Worm (Caenorhabditis elegans) whole organism, L3 larva: ENCODE measurements around the gene srg-57.

Source experiments
- R02D3.7 ChIP-seq: fragments of 150-350 bp; optimal IDR thresholded peaks from 2 replicates; lab custom pipeline; 2014; ENCODE audit warnings: missing biosample characterization, missing genetic modification characterization
- aly-2 ChIP-seq: fragments of 150-350 bp; optimal IDR thresholded peaks from 2 replicates; lab custom pipeline; 2014; ENCODE audit warnings: missing biosample characterization, missing genetic modification characterization
- ceh-16 ChIP-seq: sonication (generic microtip); optimal IDR thresholded peaks from 2 replicates; lab custom pipeline; 2017; ENCODE audit warnings: missing biosample characterization, missing genetic modification characterization
- ceh-28 ChIP-seq: fragments of 150-350 bp; optimal IDR thresholded peaks from 2 replicates; lab custom pipeline; 2014; ENCODE audit warnings: missing biosample characterization, missing genetic modification reagents, missing genetic modification characterization
- ceh-82 ChIP-seq: fragments of 150-350 bp; optimal IDR thresholded peaks from 2 replicates; lab custom pipeline; 2014; ENCODE audit warnings: missing biosample characterization, missing genetic modification characterization
- ceh-9 ChIP-seq: sonication (generic microtip); optimal IDR thresholded peaks from 2 replicates; lab custom pipeline; 2018; ENCODE audit warnings: missing biosample characterization, missing genetic modification characterization
- daf-12 ChIP-seq: fragments of 150-350 bp; optimal IDR thresholded peaks from 2 replicates; lab custom pipeline; 2014; ENCODE audit warnings: missing biosample characterization, missing genetic modification reagents, missing genetic modification characterization
- egl-27 ChIP-seq: sonication (generic microtip); optimal IDR thresholded peaks from 4 replicates; lab custom pipeline; 2017; ENCODE audit warnings: missing biosample characterization, missing genetic modification reagents, missing genetic modification characterization
- egl-5 ChIP-seq: fragments of 150-350 bp; optimal IDR thresholded peaks from 2 replicates; lab custom pipeline; 2017; ENCODE audit warnings: missing biosample characterization, missing genetic modification reagents, missing genetic modification characterization, inconsistent platforms
- elt-3 ChIP-seq, 3 experiments: fragments of 150-350 bp in 1 of 3; sonication (generic microtip) in 2 of 3; optimal IDR thresholded peaks; 2 replicates in 2 of 3; 4 replicates in 1 of 3; lab custom pipeline; 2014 to 2017; ENCODE audit warnings: missing biosample characterization in 3 of 3, missing genetic modification characterization in 3 of 3
- eor-1 ChIP-seq, 2 experiments: fragments of 150-350 bp; optimal IDR thresholded peaks; 2 replicates each; lab custom pipeline; 2014 to 2018; ENCODE audit warnings: missing biosample characterization in 2 of 2, missing genetic modification characterization in 2 of 2
- fkh-10 ChIP-seq: sonication (generic microtip); optimal IDR thresholded peaks from 2 replicates; lab custom pipeline; 2017; ENCODE audit warnings: missing biosample characterization, missing genetic modification reagents, missing genetic modification characterization
- fkh-2 ChIP-seq: fragments of 150-350 bp; optimal IDR thresholded peaks from 2 replicates; lab custom pipeline; 2014; ENCODE audit warnings: missing biosample characterization, missing genetic modification reagents, missing genetic modification characterization
- fos-1 ChIP-seq: fragments of 150-350 bp; optimal IDR thresholded peaks from 2 replicates; lab custom pipeline; 2014; ENCODE audit warnings: missing biosample characterization, missing genetic modification characterization
- hmg-11 ChIP-seq: sonication (generic microtip); optimal IDR thresholded peaks from 2 replicates; lab custom pipeline; 2016; ENCODE audit warnings: missing genetic modification characterization, missing compliant biosample characterization
- jun-1 ChIP-seq: fragments of 150-350 bp; optimal IDR thresholded peaks from 2 replicates; lab custom pipeline; 2014; ENCODE audit warnings: missing biosample characterization, missing genetic modification reagents, missing genetic modification characterization
- lin-15B ChIP-seq: fragments of 150-350 bp; optimal IDR thresholded peaks from 2 replicates; lab custom pipeline; 2014; ENCODE audit warnings: missing biosample characterization, missing genetic modification characterization
- lsy-12 ChIP-seq: sonication (generic microtip); optimal IDR thresholded peaks from 2 replicates; lab custom pipeline; 2016; ENCODE audit warnings: mild to moderate bottlenecking, missing genetic modification characterization, missing compliant biosample characterization
- mdl-1 ChIP-seq: fragments of 150-350 bp; optimal IDR thresholded peaks from 2 replicates; lab custom pipeline; 2014; ENCODE audit warnings: missing biosample characterization, missing genetic modification characterization
- mml-1 ChIP-seq: fragments of 150-350 bp; sonication (generic microtip); optimal IDR thresholded peaks from 3 replicates; lab custom pipeline; 2014; ENCODE audit warnings: missing biosample characterization, missing genetic modification characterization
- nhr-11 ChIP-seq: fragments of 150-350 bp; optimal IDR thresholded peaks from 2 replicates; lab custom pipeline; 2014; ENCODE audit warnings: missing biosample characterization, missing genetic modification characterization
- nhr-12 ChIP-seq: fragments of 150-350 bp; optimal IDR thresholded peaks from 2 replicates; lab custom pipeline; 2014; ENCODE audit warnings: missing biosample characterization, missing genetic modification characterization
- nhr-237 ChIP-seq: fragments of 150-350 bp; optimal IDR thresholded peaks from 2 replicates; lab custom pipeline; 2014; ENCODE audit warnings: missing biosample characterization, missing genetic modification characterization
- nhr-25 ChIP-seq: sonication (generic microtip); optimal IDR thresholded peaks from 2 replicates; lab custom pipeline; 2017; ENCODE audit warnings: missing biosample characterization, missing genetic modification characterization
- nhr-28 ChIP-seq: fragments of 150-350 bp; optimal IDR thresholded peaks from 2 replicates; lab custom pipeline; 2014; ENCODE audit warnings: missing biosample characterization, missing genetic modification characterization
- nhr-43 ChIP-seq: sonication (generic microtip); optimal IDR thresholded peaks from 2 replicates; lab custom pipeline; 2016; ENCODE audit warnings: mild to moderate bottlenecking, missing genetic modification characterization, missing compliant biosample characterization; ENCODE audit not compliant: poor library complexity, severe bottlenecking
- nhr-67 ChIP-seq: fragments of 150-350 bp; optimal IDR thresholded peaks from 2 replicates; lab custom pipeline; 2014; ENCODE audit warnings: missing biosample characterization, missing genetic modification characterization
- nhr-76 ChIP-seq: fragments of 150-350 bp; sonication (generic microtip); optimal IDR thresholded peaks from 5 replicates; lab custom pipeline; 2014; ENCODE audit warnings: missing biosample characterization, missing genetic modification characterization
- nhr-77 ChIP-seq: fragments of 150-350 bp; optimal IDR thresholded peaks from 2 replicates; lab custom pipeline; 2014; ENCODE audit warnings: missing biosample characterization, missing genetic modification characterization
- pha-4 ChIP-seq: fragments of 150-350 bp; optimal IDR thresholded peaks from 2 replicates; lab custom pipeline; 2014; ENCODE audit warnings: missing biosample characterization, missing genetic modification reagents, missing genetic modification characterization
- sea-2 ChIP-seq: fragments of 150-350 bp; sonication (generic microtip); optimal IDR thresholded peaks from 4 replicates; lab custom pipeline; 2014; ENCODE audit warnings: missing biosample characterization, missing genetic modification reagents, missing genetic modification characterization
- skn-1 ChIP-seq: fragments of 150-350 bp; optimal IDR thresholded peaks from 2 replicates; lab custom pipeline; 2014; ENCODE audit warnings: missing biosample characterization, missing genetic modification characterization
- tbx-2 ChIP-seq: sonication (generic microtip); optimal IDR thresholded peaks from 2 replicates; lab custom pipeline; 2016; ENCODE audit warnings: mild to moderate bottlenecking, missing genetic modification characterization, missing compliant biosample characterization
- unc-62 ChIP-seq: fragments of 150-350 bp; sonication (generic microtip); optimal IDR thresholded peaks from 4 replicates; lab custom pipeline; 2014; ENCODE audit warnings: missing biosample characterization, missing genetic modification reagents, missing genetic modification characterization
- zag-1 ChIP-seq: fragments of 150-350 bp; optimal IDR thresholded peaks from 2 replicates; lab custom pipeline; 2014; ENCODE audit warnings: missing biosample characterization, missing genetic modification characterization
- ztf-11 ChIP-seq: fragments of 150-350 bp; optimal IDR thresholded peaks from 2 replicates; lab custom pipeline; 2014; ENCODE audit warnings: missing biosample characterization, missing genetic modification characterization

Gene srg-57

ce11 chrV:2759456-2759855 lies 25.2 kb upstream of the srg-57 start, which contains the start of gene srg-58:
srg-58 (minus strand) TSS chrV:2759556.
- no peak for TF ChIP-seq elt-3 (tag; optimal IDR thresholded peaks at IDR 0.05; lab: Kevin White, UChicago)
- TF ChIP-seq egl-5 (tag; lab: Kevin White, UChicago), result no peak
- TF ChIP-seq fkh-10 (GFP tag; lab: Kevin White, UChicago), result no peak
- no peak for TF ChIP-seq unc-62 (GFP tag; lab: Kevin White, UChicago)
- TF ChIP-seq nhr-43 (tag; lab: Kevin White, UChicago), result no peak
- no peak for TF ChIP-seq ceh-9 (tag; lab: Kevin White, UChicago)
- TF ChIP-seq nhr-77 (tag; lab: Kevin White, UChicago), result no peak
- TF ChIP-seq fos-1 (tag; lab: Kevin White, UChicago), result no peak
- no peak for TF ChIP-seq sea-2
- TF ChIP-seq ceh-82 (tag; lab: Kevin White, UChicago), result no peak
- TF ChIP-seq ztf-11 (tag; lab: Kevin White, UChicago), result no peak
- no peak for TF ChIP-seq mdl-1 (tag; lab: Kevin White, UChicago)
- no peak for TF ChIP-seq skn-1 (tag; lab: Kevin White, UChicago)
- TF ChIP-seq daf-12 (tag; lab: Kevin White, UChicago), result no peak
- no peak for TF ChIP-seq nhr-28 (tag; lab: Kevin White, UChicago)
- TF ChIP-seq, all 47 proteins: peak for 0

- TF ChIP-seq nhr-12 (no peak), jun-1 (tag; lab: Kevin White, UChicago) (no peak), ceh-9 (tag; lab: Kevin White, UChicago) (no peak), unc-62 (GFP tag; lab: Kevin White, UChicago) (no peak), skn-1 (tag; lab: Kevin White, UChicago) (no peak), aly-2 (tag; lab: Kevin White, UChicago) (no peak), ztf-11 (tag; lab: Kevin White, UChicago) (no peak), mml-1 (no peak), pha-4 (tag; lab: Kevin White, UChicago) (no peak)
Measured at ce11 chrV:2758437-2758836, 24.2 kb upstream of the srg-57 start.

- no peak for TF ChIP-seq sea-2
- no peak for TF ChIP-seq ztf-11 (tag; lab: Kevin White, UChicago)
- TF ChIP-seq skn-1 (tag; lab: Kevin White, UChicago), result no peak
- no peak for TF ChIP-seq mdl-1 (tag; lab: Kevin White, UChicago)
- TF ChIP-seq fkh-2 (tag; lab: Kevin White, UChicago), result no peak
- no peak for TF ChIP-seq fkh-10 (GFP tag; lab: Kevin White, UChicago)
- no peak for TF ChIP-seq zag-1 (tag; lab: Kevin White, UChicago)
- TF ChIP-seq nhr-76 (tag; lab: Kevin White, UChicago), result no peak
- no peak for TF ChIP-seq nhr-25
- TF ChIP-seq lsy-12 (tag; lab: Kevin White, UChicago), result no peak
- TF ChIP-seq jun-1 (tag; lab: Kevin White, UChicago), result no peak
- no peak for TF ChIP-seq unc-62 (GFP tag; lab: Kevin White, UChicago)
- TF ChIP-seq ceh-16 (tag; lab: Kevin White, UChicago), result no peak
- TF ChIP-seq lin-15B, result no peak
- TF ChIP-seq ceh-82 (tag; lab: Kevin White, UChicago), result no peak
- no peak for TF ChIP-seq ceh-9 (tag; lab: Kevin White, UChicago)
- TF ChIP-seq hmg-11 (tag; lab: Kevin White, UChicago), result no peak
- no peak for TF ChIP-seq nhr-43 (tag; lab: Kevin White, UChicago)
Measured at ce11 chrV:2757226-2757893, 23.1 kb upstream of the srg-57 start, which contains the start of gene srx-28. srx-28 (minus strand) TSS chrV:2757276.

- no peak for TF ChIP-seq nhr-11
- no peak for TF ChIP-seq egl-27
- no peak for TF ChIP-seq fkh-10 (GFP tag; lab: Kevin White, UChicago)
- no peak for TF ChIP-seq nhr-77 (tag; lab: Kevin White, UChicago)
- TF ChIP-seq nhr-237, result no peak
- no peak for TF ChIP-seq mml-1
- no peak for TF ChIP-seq ceh-28
- TF ChIP-seq aly-2 (tag; lab: Kevin White, UChicago), result no peak
- no peak for TF ChIP-seq nhr-12
- TF ChIP-seq jun-1 (tag; lab: Kevin White, UChicago), result no peak
- TF ChIP-seq nhr-25, result no peak
- no peak for TF ChIP-seq R02D3.7 (tag; lab: Kevin White, UChicago)
- TF ChIP-seq elt-3 (tag; optimal IDR thresholded peaks at IDR 0.05; lab: Kevin White, UChicago), result no peak
- TF ChIP-seq nhr-67 (tag; lab: Kevin White, UChicago), result no peak
- no peak for TF ChIP-seq nhr-76 (tag; lab: Kevin White, UChicago)
- no peak for TF ChIP-seq eor-1 (tag; optimal IDR thresholded peaks at IDR 0.05; lab: Kevin White, UChicago)
- no peak for TF ChIP-seq tbx-2 (tag; lab: Kevin White, UChicago)
- TF ChIP-seq lsy-12 (tag; lab: Kevin White, UChicago), result no peak
- no peak for TF ChIP-seq fkh-2 (tag; lab: Kevin White, UChicago)
Measured at ce11 chrV:2753007-2753406, 18.7 kb upstream of the srg-57 start, which contains the start of gene srx-26. srx-26 (minus strand) TSS chrV:2753107.
